Worm (Caenorhabditis elegans): ENCODE data around the gene Y39A3B.1.

ce11 chrIII:2008334-2008733 lies 2.5 kb downstream of the Y39A3B.1 start:
- TF ChIP-seq ama-1 (optimal IDR thresholded peaks at IDR 0.05): no peak
- TF ChIP-seq ztf-4 (tag; optimal IDR thresholded peaks at IDR 0.05): no peak
- TF ChIP-seq nhr-12 (tag; optimal IDR thresholded peaks at IDR 0.05): no peak
